Worm (Caenorhabditis elegans): Measurements from ENCODE around the gene W09H1.4.

Gene W09H1.4

DNA sequence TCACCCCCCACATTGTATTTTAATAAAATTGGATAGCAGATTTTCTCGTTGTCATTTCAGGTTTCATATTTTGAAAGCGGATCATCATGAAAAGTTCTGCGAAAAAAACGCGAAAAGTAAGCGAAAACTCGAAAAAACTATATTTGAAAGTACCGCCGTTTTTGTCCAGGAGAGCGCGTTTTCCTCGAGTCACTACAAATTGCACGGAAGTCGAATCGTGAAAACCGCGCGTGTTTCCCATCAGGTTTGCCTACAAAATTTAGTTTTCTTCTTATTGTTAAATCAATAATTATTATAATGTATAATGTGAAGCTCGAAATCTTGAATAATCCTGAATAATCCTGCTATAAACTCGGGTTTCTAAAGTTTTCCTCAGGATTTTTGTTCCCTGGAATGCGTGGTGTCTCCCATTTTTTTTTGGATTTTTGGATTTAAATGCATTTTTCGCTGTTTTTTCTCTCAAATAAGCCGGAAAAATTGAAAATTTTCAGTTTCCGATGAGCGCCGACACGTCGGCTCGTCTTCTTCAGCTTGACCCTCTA, 16.4 kb downstream of the W09H1.4 start, which contains the start of gene btf-1 (continued):
- TF ChIP-seq R02D3.7 (tag; optimal IDR thresholded peaks at IDR 0.05) (peak; percentile 26), sma-9 (GFP tag; optimal IDR thresholded peaks at IDR 0.05) (peak; percentile 70), sma-9 (tag; optimal IDR thresholded peaks at IDR 0.05) (no peak), gmeb-1 (tag; optimal IDR thresholded peaks at IDR 0.05) (peak; percentile 96), mbf-1 (tag; optimal IDR thresholded peaks at IDR 0.05) (no peak), lin-11 (tag; optimal IDR thresholded peaks at IDR 0.05) (peak; percentile 5), lin-13 (GFP tag; optimal IDR thresholded peaks at IDR 0.05) (peak; percentile 78), ztf-1 (GFP tag; conservative IDR thresholded peaks at IDR 0.05) (no peak), ztf-4 (tag; optimal IDR thresholded peaks at IDR 0.05) (peak; percentile 51), aly-2 (tag; optimal IDR thresholded peaks at IDR 0.05) (no peak), unc-62 (GFP tag; optimal IDR thresholded peaks at IDR 0.05) (no peak), nhr-11 (tag; optimal IDR thresholded peaks at IDR 0.05) (no peak), ceh-16 (tag; optimal IDR thresholded peaks at IDR 0.05) (no peak), nhr-23 (tag; optimal IDR thresholded peaks at IDR 0.05) (no peak), mab-5 (tag; optimal IDR thresholded peaks at IDR 0.05) (no peak), F13H6.1 (tag; optimal IDR thresholded peaks at IDR 0.05) (peak; percentile 76), nhr-129 (tag; optimal IDR thresholded peaks at IDR 0.05) (peak; percentile 71), unc-39 (tag; optimal IDR thresholded peaks at IDR 0.05) (no peak), nhr-77 (tag; optimal IDR thresholded peaks at IDR 0.05) (peak; percentile 54), ceh-82 (tag; optimal IDR thresholded peaks at IDR 0.05) (no peak), Y55F3AM.14 (GFP tag; optimal IDR thresholded peaks at IDR 0.05) (peak; percentile 53), blmp-1 (tag; optimal IDR thresholded peaks at IDR 0.05; ENCODE audit: insufficient read depth) (no peak), mdl-1 (tag; optimal IDR thresholded peaks at IDR 0.05) (peak in 1 of 2 experiments; percentile 23), ama-1 (optimal IDR thresholded peaks at IDR 0.05) (peak; percentile 80), crh-2 (tag; optimal IDR thresholded peaks at IDR 0.05) (peak; percentile 68), zag-1 (tag; optimal IDR thresholded peaks at IDR 0.05) (peak; percentile 1), ztf-11 (tag; optimal IDR thresholded peaks at IDR 0.05) (no peak), sem-4 (tag; optimal IDR thresholded peaks at IDR 0.05) (no peak)

ce11 chrII:13215792-13216191, 32.5 kb downstream of the W09H1.4 start, which contains the start of gene F15D4.2:
F15D4.2 (plus strand) TSS chrII:13216092.
- TF ChIP-seq ceh-16 (tag; optimal IDR thresholded peaks at IDR 0.05) (no peak), nhr-23 (tag; optimal IDR thresholded peaks at IDR 0.05) (no peak), mdl-1 (tag; optimal IDR thresholded peaks at IDR 0.05) (no peak)

ce11 chrII:13219373-13219772, 36.0 kb downstream of the W09H1.4 start:
- TF ChIP-seq lin-39 (tag; optimal IDR thresholded peaks at IDR 0.05) (no peak), aly-2 (tag; optimal IDR thresholded peaks at IDR 0.05) (no peak)

DNA sequence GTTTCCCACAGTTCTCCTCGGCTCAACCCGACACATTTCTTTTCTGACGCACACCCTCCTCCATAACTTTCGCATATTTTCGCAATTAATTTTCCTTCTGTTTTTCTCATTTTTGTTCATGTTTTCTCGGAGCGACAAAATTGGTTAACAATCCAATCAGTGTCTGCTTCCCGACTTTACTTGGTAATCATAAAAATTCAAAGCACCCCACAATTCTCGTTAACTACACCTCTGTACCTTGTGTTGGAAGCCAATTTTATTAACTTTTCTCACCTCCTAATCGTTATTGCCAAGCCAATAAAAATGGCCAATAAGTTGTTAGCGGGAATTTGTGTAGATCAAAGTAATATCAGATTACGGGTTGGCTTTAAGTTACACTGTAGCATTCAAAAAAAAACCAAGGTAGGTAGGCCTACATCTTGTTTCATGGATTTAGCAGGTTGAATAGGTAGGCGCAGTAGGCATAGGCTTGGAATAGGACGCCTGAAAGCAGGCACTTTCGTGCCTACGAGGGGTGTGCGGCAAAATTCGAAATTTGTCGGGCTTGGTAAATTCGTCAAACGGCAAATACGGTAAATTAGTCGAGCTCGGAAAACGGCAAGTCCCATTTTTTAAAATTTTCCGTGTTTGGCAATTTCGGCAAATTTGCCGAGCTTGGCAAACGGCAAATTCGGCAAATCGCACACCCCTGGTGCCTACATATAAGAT, 47.3 kb downstream of the W09H1.4 start:
- TF ChIP-seq Y55F3AM.14 (GFP tag; optimal IDR thresholded peaks at IDR 0.05) (no peak), nhr-129 (tag; optimal IDR thresholded peaks at IDR 0.05) (no peak), ceh-82 (tag; optimal IDR thresholded peaks at IDR 0.05) (no peak), nhr-12 (tag; optimal IDR thresholded peaks at IDR 0.05) (no peak), nhr-10 (tag; optimal IDR thresholded peaks at IDR 0.05) (no peak), nhr-21 (tag; optimal IDR thresholded peaks at IDR 0.05) (peak; percentile 20)

ce11 chrII:13233712-13234111, 50.4 kb downstream of the W09H1.4 start:
- TF ChIP-seq peb-1 (tag; optimal IDR thresholded peaks at IDR 0.05) (no peak), fos-1 (tag; optimal IDR thresholded peaks at IDR 0.05) (no peak), nhr-25 (tag; optimal IDR thresholded peaks at IDR 0.05) (no peak), R02D3.7 (tag; optimal IDR thresholded peaks at IDR 0.05) (no peak), Y55F3AM.14 (GFP tag; optimal IDR thresholded peaks at IDR 0.05) (no peak), dmd-4 (tag; optimal IDR thresholded peaks at IDR 0.05) (no peak), blmp-1 (tag; optimal IDR thresholded peaks at IDR 0.05; ENCODE audit: insufficient read depth) (no peak), elt-3 (tag; optimal IDR thresholded peaks at IDR 0.05) (no peak), nhr-77 (tag; optimal IDR thresholded peaks at IDR 0.05) (no peak), F13H6.1 (tag; optimal IDR thresholded peaks at IDR 0.05) (no peak), alr-1 (tag; optimal IDR thresholded peaks at IDR 0.05) (no peak), lin-39 (tag; optimal IDR thresholded peaks at IDR 0.05) (no peak), lsy-2 (tag; optimal IDR thresholded peaks at IDR 0.05) (no peak), sem-4 (tag; optimal IDR thresholded peaks at IDR 0.05) (no peak), mdl-1 (tag; optimal IDR thresholded peaks at IDR 0.05) (no peak), ama-1 (optimal IDR thresholded peaks at IDR 0.05) (no peak), mab-5 (tag; optimal IDR thresholded peaks at IDR 0.05) (no peak), ceh-82 (tag; optimal IDR thresholded peaks at IDR 0.05) (no peak)
